Fruit fly (Drosophila melanogaster) whole organism, embryonic: ENCODE data around the gene unk.

Experiments used
- ATbp ChIP-seq: fragments of 200-800 bp; sonication (Bioruptor generic); optimal IDR thresholded peaks from 2 replicates; lab custom pipeline; 2017; ENCODE audit warnings: missing biosample characterization, mild to moderate bottlenecking, missing genetic modification characterization, missing genetic modification reagents
- Abd-B ChIP-seq: fragments of 200-800 bp; sonication (Bioruptor generic); optimal IDR thresholded peaks from 2 replicates; lab custom pipeline; 2018; ENCODE audit warnings: missing biosample characterization, mild to moderate bottlenecking, missing genetic modification characterization, moderate library complexity
- CG10209 ChIP-seq: fragments of 200-800 bp; sonication (Bioruptor generic); optimal IDR thresholded peaks from 3 replicates; lab custom pipeline; 2017; ENCODE audit warnings: missing biosample characterization, mild to moderate bottlenecking, missing genetic modification characterization, missing genetic modification reagents
- CG12769 ChIP-seq: fragments of 200-800 bp; sonication (Bioruptor generic); optimal IDR thresholded peaks from 2 replicates; lab custom pipeline; 2019; ENCODE audit warnings: missing biosample characterization, mild to moderate bottlenecking, missing genetic modification characterization, moderate library complexity
- CG13287 ChIP-seq: fragments of 200-800 bp; sonication (Bioruptor generic); IDR thresholded peaks from 2 replicates; pipeline ENCODE4 v1.3.6; 2022; ENCODE audit warnings: missing biosample characterization, missing genetic modification characterization; ENCODE audit not compliant: partially characterized antibody
- CG13624 ChIP-seq: fragments of 200-800 bp; sonication (Bioruptor generic); optimal IDR thresholded peaks from 2 replicates; lab custom pipeline; 2016; ENCODE audit warnings: missing biosample characterization, missing genetic modification characterization
- CG14710 ChIP-seq: fragments of 200-800 bp; sonication (Bioruptor generic); optimal IDR thresholded peaks from 3 replicates; lab custom pipeline; 2019; ENCODE audit warnings: missing biosample characterization, mild to moderate bottlenecking, missing genetic modification characterization, moderate library complexity
- CG15269 ChIP-seq: fragments of 200-800 bp; sonication (Bioruptor generic); optimal IDR thresholded peaks from 2 replicates; lab custom pipeline; 2018; ENCODE audit warnings: missing biosample characterization, mild to moderate bottlenecking, missing genetic modification characterization, moderate library complexity
- CG1603 ChIP-seq: fragments of 200-800 bp; sonication (Bioruptor generic); optimal IDR thresholded peaks from 2 replicates; lab custom pipeline; 2019; ENCODE audit warnings: missing biosample characterization, mild to moderate bottlenecking, missing genetic modification characterization, moderate library complexity
- CG1647 ChIP-seq: fragments of 200-800 bp; sonication (Bioruptor generic); optimal IDR thresholded peaks from 3 replicates; lab custom pipeline; 2016; ENCODE audit warnings: missing biosample characterization, missing genetic modification characterization
- CG16863 ChIP-seq: fragments of 200-800 bp; sonication (Bioruptor generic); optimal IDR thresholded peaks from 3 replicates; lab custom pipeline; 2016; ENCODE audit warnings: missing biosample characterization, missing genetic modification characterization
- CG17328 ChIP-seq: fragments of 200-800 bp; sonication (Bioruptor generic); IDR thresholded peaks from 2 replicates; pipeline ENCODE4 v1.3.6; 2022; ENCODE audit warnings: missing biosample characterization, missing genetic modification characterization
- CG2712 ChIP-seq: fragments of 200-800 bp; optimal IDR thresholded peaks from 3 replicates; lab custom pipeline; 2019; ENCODE audit warnings: missing biosample characterization, mild to moderate bottlenecking, missing genetic modification characterization, moderate library complexity
- CG30403 ChIP-seq: fragments of 200-800 bp; sonication (Bioruptor generic); optimal IDR thresholded peaks from 3 replicates; lab custom pipeline; 2016; ENCODE audit warnings: missing biosample characterization, missing genetic modification characterization
- CG32767 ChIP-seq: fragments of 200-800 bp; sonication (Bioruptor generic); IDR thresholded peaks from 2 replicates; pipeline ENCODE4 v1.3.6; 2022; ENCODE audit warnings: missing biosample characterization, missing genetic modification characterization
- CG34422 ChIP-seq: fragments of 200-800 bp; sonication (Bioruptor generic); IDR thresholded peaks from 3 replicates; pipeline ENCODE4 v1.3.6; 2022; ENCODE audit warnings: missing biosample characterization, missing genetic modification characterization
- CG7839 ChIP-seq: fragments of 200-800 bp; sonication (Bioruptor generic); optimal IDR thresholded peaks from 3 replicates; lab custom pipeline; 2018; ENCODE audit warnings: missing biosample characterization, mild to moderate bottlenecking, missing genetic modification characterization, moderate library complexity
- CG9437 ChIP-seq: fragments of 200-800 bp; sonication (Bioruptor generic); optimal IDR thresholded peaks from 2 replicates; lab custom pipeline; 2018; ENCODE audit warnings: missing biosample characterization, mild to moderate bottlenecking, missing genetic modification characterization
- CrebB ChIP-seq: fragments of 200-800 bp; sonication (Bioruptor generic); optimal IDR thresholded peaks from 3 replicates; lab custom pipeline; 2018; ENCODE audit warnings: missing biosample characterization, mild to moderate bottlenecking, missing genetic modification characterization
- D19A ChIP-seq: fragments of 200-800 bp; optimal IDR thresholded peaks from 3 replicates; lab custom pipeline; 2019; ENCODE audit warnings: missing biosample characterization, mild to moderate bottlenecking, missing genetic modification characterization, moderate library complexity
- Dad ChIP-seq: fragments of 200-800 bp; sonication (Bioruptor generic); optimal IDR thresholded peaks from 3 replicates; lab custom pipeline; 2016; ENCODE audit warnings: missing biosample characterization, missing genetic modification characterization
- E2f2 ChIP-seq: fragments of 200-800 bp; sonication (Bioruptor generic); IDR thresholded peaks from 2 replicates; pipeline ENCODE4 v1.3.6; 2022; ENCODE audit warnings: missing biosample characterization, missing genetic modification characterization
- Ets65A ChIP-seq: fragments of 200-800 bp; sonication (Bioruptor generic); peaks from one replicate; lab custom pipeline; 2016; ENCODE audit warnings: missing biosample characterization, missing genetic modification characterization
- Gug ChIP-seq: fragments of 200-800 bp; sonication (Bioruptor generic); IDR thresholded peaks from 4 replicates; pipeline ENCODE4 v1.3.6; 2022; ENCODE audit warnings: missing biosample characterization, missing genetic modification characterization
- H2.0 ChIP-seq: fragments of 200-800 bp; sonication (Bioruptor generic); IDR thresholded peaks from 2 replicates; pipeline ENCODE4 v1.3.6; 2022; ENCODE audit warnings: missing biosample characterization, missing genetic modification characterization
- HLHmδ ChIP-seq: fragments of 200-800 bp; sonication (Bioruptor generic); optimal IDR thresholded peaks from 2 replicates; lab custom pipeline; 2018; ENCODE audit warnings: missing biosample characterization, mild to moderate bottlenecking, missing genetic modification characterization, moderate library complexity
- Lhr ChIP-seq: fragments of 200-800 bp; sonication (Bioruptor generic); optimal IDR thresholded peaks from 3 replicates; lab custom pipeline; 2017; ENCODE audit warnings: mild to moderate bottlenecking, missing biosample characterization, missing genetic modification reagents, missing genetic modification characterization
- Mes4 ChIP-seq: fragments of 200-800 bp; sonication (Bioruptor generic); optimal IDR thresholded peaks from 2 replicates; lab custom pipeline; 2016; ENCODE audit warnings: missing biosample characterization, missing genetic modification characterization
- Oli ChIP-seq: fragments of 200-800 bp; sonication (Bioruptor generic); optimal IDR thresholded peaks from 2 replicates; lab custom pipeline; 2018; ENCODE audit warnings: missing biosample characterization, mild to moderate bottlenecking, missing genetic modification characterization, moderate library complexity
- PHDP ChIP-seq: fragments of 200-800 bp; sonication (Bioruptor generic); optimal IDR thresholded peaks from 3 replicates; lab custom pipeline; 2018; ENCODE audit warnings: missing biosample characterization, mild to moderate bottlenecking, missing genetic modification characterization, moderate library complexity
- ara ChIP-seq: fragments of 200-800 bp; sonication (Bioruptor generic); IDR thresholded peaks from 2 replicates; pipeline ENCODE4 v1.3.6; 2022; ENCODE audit warnings: missing biosample characterization, missing genetic modification characterization
- cad ChIP-seq: fragments of >200 bp; optimal IDR thresholded peaks from 2 replicates; lab custom pipeline; 2017; ENCODE audit warnings: missing biosample characterization, missing genetic modification characterization
- cg ChIP-seq: fragments of 200-800 bp; sonication (Bioruptor generic); optimal IDR thresholded peaks from 3 replicates; lab custom pipeline; 2019; ENCODE audit warnings: missing biosample characterization, mild to moderate bottlenecking, missing genetic modification characterization, moderate library complexity
- crc ChIP-seq: fragments of 200-800 bp; sonication (Bioruptor generic); optimal IDR thresholded peaks from 2 replicates; lab custom pipeline; 2016; ENCODE audit warnings: missing biosample characterization, missing genetic modification characterization
- esg ChIP-seq: fragments of 200-800 bp; sonication (Bioruptor generic); conservative IDR thresholded peaks from 2 replicates; pipeline ENCODE4 v1.3.6; 2022; ENCODE audit warnings: missing biosample characterization, missing genetic modification characterization
- eve ChIP-seq, 2 experiments: fragments of >200 bp; optimal IDR thresholded peaks; 2 replicates each; lab custom pipeline; 2017; ENCODE audit warnings: missing biosample characterization in 2 of 2, missing genetic modification characterization in 2 of 2
- hbn ChIP-seq: fragments of 200-800 bp; sonication (Bioruptor generic); IDR thresholded peaks from 2 replicates; pipeline ENCODE4 v1.3.6; 2022; ENCODE audit warnings: missing biosample characterization, missing genetic modification characterization; ENCODE audit not compliant: partially characterized antibody
- hkb ChIP-seq, 2 experiments: fragments of 200-800 bp in 1 of 2; fragments of >200 bp in 1 of 2; sonication (Bioruptor generic) in 1 of 2; IDR thresholded peaks in 1 of 2; optimal IDR thresholded peaks in 1 of 2; 2 replicates each; pipeline versions ENCODE4 v1.3.6 to Lab custom; 2017 to 2022; ENCODE audit warnings: missing biosample characterization in 1 of 2, missing genetic modification characterization in 1 of 2
- lilli ChIP-seq: fragments of 200-800 bp; sonication (Bioruptor generic); optimal IDR thresholded peaks from 3 replicates; lab custom pipeline; 2016; ENCODE audit warnings: missing biosample characterization, missing genetic modification characterization
- nau ChIP-seq: fragments of 200-800 bp; sonication (Bioruptor generic); optimal IDR thresholded peaks from 3 replicates; lab custom pipeline; 2017; ENCODE audit warnings: missing biosample characterization, mild to moderate bottlenecking, missing genetic modification characterization, missing genetic modification reagents
- ranshi ChIP-seq: fragments of 200-800 bp; sonication (Bioruptor generic); IDR thresholded peaks from 2 replicates; pipeline ENCODE4 v1.3.6; 2022; ENCODE audit warnings: missing biosample characterization, missing genetic modification characterization
- row ChIP-seq: fragments of 200-800 bp; sonication (Bioruptor generic); IDR thresholded peaks from 3 replicates; pipeline ENCODE4 v1.3.6; 2022; ENCODE audit warnings: missing biosample characterization, missing genetic modification characterization
- schlank ChIP-seq: fragments of 200-800 bp; sonication (Bioruptor generic); optimal IDR thresholded peaks from 2 replicates; lab custom pipeline; 2018; ENCODE audit warnings: missing biosample characterization, mild to moderate bottlenecking, missing genetic modification characterization
- sens-2 ChIP-seq: fragments of 200-800 bp; sonication (Bioruptor generic); IDR thresholded peaks from 2 replicates; pipeline ENCODE4 v1.3.6; 2022; ENCODE audit warnings: missing biosample characterization, missing genetic modification characterization
- sima ChIP-seq: fragments of 200-800 bp; sonication (Bioruptor generic); optimal IDR thresholded peaks from 2 replicates; lab custom pipeline; 2016; ENCODE audit warnings: missing biosample characterization, missing genetic modification characterization
- slbo ChIP-seq: fragments of 200-800 bp; sonication (Bioruptor generic); IDR thresholded peaks from 2 replicates; pipeline ENCODE4 v1.3.6; 2022; ENCODE audit warnings: missing biosample characterization, missing genetic modification characterization
- stc ChIP-seq: fragments of 200-800 bp; sonication (Bioruptor generic); IDR thresholded peaks from 2 replicates; pipeline ENCODE4 v1.3.6; 2022; ENCODE audit warnings: missing biosample characterization, missing genetic modification characterization
- tgo ChIP-seq: fragments of 200-800 bp; sonication (Bioruptor generic); IDR thresholded peaks from 3 replicates; pipeline ENCODE4 v1.3.6; 2022; ENCODE audit warnings: missing biosample characterization, missing genetic modification characterization
- ttk ChIP-seq: fragments of 200-800 bp; sonication (Bioruptor generic); IDR thresholded peaks from 2 replicates; pipeline ENCODE4 v2.1.2; 2022; ENCODE audit warnings: missing biosample characterization, missing genetic modification characterization
- unpg ChIP-seq: fragments of 200-800 bp; sonication (Bioruptor generic); optimal IDR thresholded peaks from 3 replicates; lab custom pipeline; 2018; ENCODE audit warnings: missing biosample characterization, mild to moderate bottlenecking, missing genetic modification characterization, moderate library complexity
- vvl ChIP-seq: fragments of 200-800 bp; sonication (Bioruptor generic); IDR thresholded peaks from 2 replicates; pipeline ENCODE4 v1.3.6; 2022; ENCODE audit warnings: missing biosample characterization, missing genetic modification characterization

Gene unk

DNA sequence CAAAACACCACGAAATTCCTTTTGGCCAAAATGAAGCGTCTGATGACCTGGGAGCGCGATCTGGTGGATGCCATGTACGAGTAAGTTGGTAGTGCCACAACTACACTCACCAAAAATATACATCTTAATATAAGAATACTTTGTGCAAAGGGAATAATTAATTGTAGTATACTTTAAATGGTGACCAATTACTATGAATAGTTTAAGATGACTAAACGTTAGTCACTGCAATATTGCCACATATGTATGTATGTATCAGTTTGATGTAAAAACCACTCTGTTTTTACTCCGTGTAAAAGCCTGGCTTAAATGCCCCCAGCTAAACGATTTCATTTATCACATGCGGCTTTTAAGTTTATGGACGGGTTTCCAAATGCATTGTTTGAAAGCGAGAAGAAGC lies 17.1 kb upstream of the unk start (continued):
- peak; percentile 51 for TF ChIP-seq D19A (tag; lab: Kevin White, UChicago)
- TF ChIP-seq slbo (GFP tag; lab: Robert Waterston, UW) = no peak
- TF ChIP-seq CG16863 (GFP tag; lab: Kevin White, UChicago) = peak; percentile 10
- TF ChIP-seq CG13287 = no peak
- TF ChIP-seq tgo (GFP tag; lab: Robert Waterston, UW) = no peak
- TF ChIP-seq lilli (GFP tag; lab: Kevin White, UChicago) = peak; percentile 14
- no peak for TF ChIP-seq hbn (GFP tag; lab: Robert Waterston, UW)
- TF ChIP-seq CG32767 (GFP tag; lab: Robert Waterston, UW) = peak; percentile 33; the same call in 1 of the 2 replicates
- TF ChIP-seq crc = no peak
- TF ChIP-seq CG1647 (GFP tag; lab: Kevin White, UChicago) = no peak
- TF ChIP-seq CG1603 = peak; percentile 68
- peak; percentile 56 for TF ChIP-seq Abd-B
- peak; percentile 30 for TF ChIP-seq CG2712 (tag; lab: Kevin White, UChicago)
- no peak for TF ChIP-seq CG12769 (tag; lab: Kevin White, UChicago)
- TF ChIP-seq ATbp (GFP tag; lab: Kevin White, UChicago) = peak; percentile 48
- TF ChIP-seq nau (GFP tag; lab: Kevin White, UChicago) = no peak
- peak; percentile 53 for TF ChIP-seq CG7839
- TF ChIP-seq E2f2 (GFP tag; lab: Robert Waterston, UW) = peak; percentile 45
- TF ChIP-seq CG14710 = no peak
- TF ChIP-seq Gug (GFP tag; lab: Robert Waterston, UW) = no peak
- no peak for TF ChIP-seq CG34422 (GFP tag; lab: Robert Waterston, UW)
- peak; percentile 6 for TF ChIP-seq CrebB (tag; lab: Kevin White, UChicago)
- peak in 1 of 2 experiments; percentile 51 for TF ChIP-seq eve (GFP tag; optimal IDR thresholded peaks at IDR 0.05; lab: Kevin White, UChicago)
- peak; percentile 54; the same call in 1 of the 2 replicates for TF ChIP-seq CG17328 (GFP tag; lab: Robert Waterston, UW)
- TF ChIP-seq Mes4 (GFP tag; lab: Kevin White, UChicago) = peak; percentile 34
- no peak for TF ChIP-seq HLHmδ (GFP tag; lab: Kevin White, UChicago)
- peak; percentile 42 for TF ChIP-seq CG15269 (tag; lab: Kevin White, UChicago)
- TF ChIP-seq vvl (GFP tag; lab: Robert Waterston, UW) = 0 out of 2 replicates have a peak, but pooled peaks have one; percentile 17
- no peak for TF ChIP-seq ttk (GFP tag; lab: Robert Waterston, UW)
- no peak for TF ChIP-seq schlank (tag; lab: Kevin White, UChicago)
- TF ChIP-seq Dad (GFP tag; lab: Kevin White, UChicago) = no peak
- peak; percentile 4 for TF ChIP-seq Lhr (GFP tag; lab: Kevin White, UChicago)
- no peak for TF ChIP-seq hkb (optimal IDR thresholded peaks at IDR 0.05; lab: Kevin White, UChicago)
- TF ChIP-seq hkb (GFP tag; IDR thresholded peaks at IDR 0.05; lab: Robert Waterston, UW) = no peak
- peak; percentile 56 for TF ChIP-seq H2.0 (GFP tag; lab: Robert Waterston, UW)
- TF ChIP-seq Ets65A (GFP tag; lab: Kevin White, UChicago) = peak; percentile 53
- TF ChIP-seq CG30403 (GFP tag; lab: Kevin White, UChicago) = no peak
- no peak for TF ChIP-seq cg (GFP tag; lab: Kevin White, UChicago)
- TF ChIP-seq sima = no peak
- peak; percentile 18 for TF ChIP-seq CG9437 (GFP tag; lab: Kevin White, UChicago)
- peak; percentile 61 for TF ChIP-seq row (GFP tag; lab: Robert Waterston, UW)
- peak; percentile 56 for TF ChIP-seq unpg (GFP tag; lab: Kevin White, UChicago)
- 0 out of 2 replicates have a peak, but pooled peaks have one; percentile 35 for TF ChIP-seq stc (GFP tag; lab: Robert Waterston, UW)
- TF ChIP-seq ara (GFP tag; lab: Robert Waterston, UW) = no peak
- 0 out of 2 replicates have a peak, but pooled peaks have one; percentile 23 for TF ChIP-seq sens-2 (GFP tag; lab: Robert Waterston, UW)
- peak; percentile 44 for TF ChIP-seq CG10209 (GFP tag; lab: Kevin White, UChicago)
- TF ChIP-seq PHDP (tag; lab: Kevin White, UChicago) = peak; percentile 59
- TF ChIP-seq cad (GFP tag; lab: Kevin White, UChicago) = no peak
- TF ChIP-seq Oli (tag; lab: Kevin White, UChicago) = peak; percentile 76
- TF ChIP-seq CG13624 (GFP tag; lab: Kevin White, UChicago) = no peak
- TF ChIP-seq ranshi (GFP tag; lab: Robert Waterston, UW) = no peak
- peak; percentile 56 for TF ChIP-seq esg (GFP tag; lab: Robert Waterston, UW)
